Worm (Caenorhabditis elegans): ENCODE measurements around the gene twk-43.

DNA sequence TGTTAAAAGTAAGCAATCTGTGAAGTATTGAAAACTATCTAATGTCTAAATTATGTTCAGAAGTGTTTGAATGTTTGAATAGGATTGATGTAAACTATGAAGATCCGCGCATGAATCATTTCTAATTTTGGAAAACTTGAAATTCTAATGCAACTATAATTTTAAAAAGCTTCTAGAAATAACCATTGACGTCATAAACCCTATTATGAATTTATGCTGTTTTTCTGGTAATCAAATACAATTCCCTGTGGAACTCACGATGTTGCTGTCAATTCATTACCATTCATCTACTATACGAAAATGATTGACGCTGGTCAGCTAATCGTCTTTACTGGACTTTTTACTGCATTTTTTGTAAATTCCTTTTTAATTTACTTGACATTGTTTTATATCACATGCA, 18.6 kb upstream of the twk-43 start, which contains the start of gene str-37:
- TF ChIP-seq lin-11 (tag; optimal IDR thresholded peaks at IDR 0.05) (no peak), tbx-2 (tag; optimal IDR thresholded peaks at IDR 0.05) (no peak), unc-86 (tag; optimal IDR thresholded peaks at IDR 0.05) (no peak), ttx-3 (tag; optimal IDR thresholded peaks at IDR 0.05) (no peak), ceh-45 (GFP tag; IDR thresholded peaks at IDR 0.05) (no peak), hlh-6 (tag; optimal IDR thresholded peaks at IDR 0.05) (no peak), nhr-11 (tag; optimal IDR thresholded peaks at IDR 0.05) (no peak), pha-2 (tag; optimal IDR thresholded peaks at IDR 0.05) (no peak), C08G9.2 (tag; optimal IDR thresholded peaks at IDR 0.05) (no peak), pag-3 (tag; optimal IDR thresholded peaks at IDR 0.05; ENCODE audit: borderline replicate concordance) (no peak), unc-55 (GFP tag; optimal IDR thresholded peaks at IDR 0.05) (no peak), ceh-34 (tag; optimal IDR thresholded peaks at IDR 0.05) (no peak)

Measured in whole organism, late embryonic.